In the genomic region with DNA sequence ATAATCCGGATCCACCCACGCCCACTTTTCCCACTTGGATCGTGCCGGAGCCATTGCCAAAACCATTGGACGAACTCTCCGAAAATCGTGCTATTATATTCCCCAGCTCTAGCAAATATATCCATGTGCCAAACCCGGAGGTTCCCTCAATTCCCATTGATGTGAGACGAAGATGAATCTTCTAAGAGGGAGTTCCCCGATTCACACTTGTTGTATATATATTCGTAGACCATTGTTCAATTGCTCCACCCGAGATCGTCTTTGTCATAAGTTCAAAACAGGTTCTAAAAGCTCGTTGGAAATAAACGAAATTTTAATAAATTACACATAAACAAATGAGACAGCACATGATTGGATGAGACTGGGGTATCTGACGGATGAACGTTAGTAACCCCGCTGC, we compare ENCODE assay signal across 2 fruit fly cellular contexts.
TF ChIP-seq lines count a peak whose summit lies in the region.

No protein-coding gene starts in this region.

- no peak for TF ChIP-seq CTCF in whole organism, embryonic (GFP tag; optimal IDR thresholded peaks at IDR 0.05; lab: Kevin White, UChicago)

TF ChIP-seq in whole organism, embryonic, 481 proteins besides CTCF, POLR2A, EP300 and RAD21:
- TF ChIP-seq NfI (GFP tag; optimal IDR thresholded peaks at IDR 0.05; lab: Kevin White, UChicago) (no peak), HHEX (GFP tag; optimal IDR thresholded peaks at IDR 0.05; lab: Kevin White, UChicago) (no peak), sens (GFP tag; lab: Kevin White, UChicago) (peak; percentile 1), CG17829 (tag; optimal IDR thresholded peaks at IDR 0.05; lab: Kevin White, UChicago) (no peak), CG16779 (GFP tag; IDR thresholded peaks at IDR 0.05; lab: Robert Waterston, UW) (no peak), CG14860 (GFP tag; IDR thresholded peaks at IDR 0.05; lab: Robert Waterston, UW; ENCODE audit: partially characterized antibody) (no peak)

TF ChIP-seq in whole organism, wandering third instar larva, 38 proteins besides CTCF, POLR2A, EP300 and RAD21:
- TF ChIP-seq OdsH (GFP tag; optimal IDR thresholded peaks at IDR 0.05; lab: Kevin White, UChicago) = no peak
- TF ChIP-seq Rel (GFP tag; optimal IDR thresholded peaks at IDR 0.05; lab: Kevin White, UChicago) = no peak
- TF ChIP-seq Rel (tag; optimal IDR thresholded peaks at IDR 0.05; lab: Kevin White, UChicago) = peak; percentile 96
- TF ChIP-seq CG32264 (GFP tag; optimal IDR thresholded peaks at IDR 0.05; lab: Kevin White, UChicago) = no peak
